Worm (Caenorhabditis elegans): Measurements from ENCODE around the gene plg-1.

ce11 chrIII:8888956-8889355, 36.9 kb downstream of the plg-1 start, which contains the start of gene ZK637.14:
- TF ChIP-seq madf-2 (tag; optimal IDR thresholded peaks at IDR 0.05) (no peak), mec-3 (tag; optimal IDR thresholded peaks at IDR 0.05; ENCODE audit: borderline replicate concordance) (no peak), ceh-19 (GFP tag; optimal IDR thresholded peaks at IDR 0.05) (no peak), ceh-14 (tag; optimal IDR thresholded peaks at IDR 0.05) (no peak), nfya-1 (tag; optimal IDR thresholded peaks at IDR 0.05) (peak; percentile 39)
